Worm (Caenorhabditis elegans): ENCODE data around the gene C29E4.9.
A peak's percentile ranks its signal among the peaks of the same experiment; 100 is the strongest.

The C29E4.9 gene

DNA sequence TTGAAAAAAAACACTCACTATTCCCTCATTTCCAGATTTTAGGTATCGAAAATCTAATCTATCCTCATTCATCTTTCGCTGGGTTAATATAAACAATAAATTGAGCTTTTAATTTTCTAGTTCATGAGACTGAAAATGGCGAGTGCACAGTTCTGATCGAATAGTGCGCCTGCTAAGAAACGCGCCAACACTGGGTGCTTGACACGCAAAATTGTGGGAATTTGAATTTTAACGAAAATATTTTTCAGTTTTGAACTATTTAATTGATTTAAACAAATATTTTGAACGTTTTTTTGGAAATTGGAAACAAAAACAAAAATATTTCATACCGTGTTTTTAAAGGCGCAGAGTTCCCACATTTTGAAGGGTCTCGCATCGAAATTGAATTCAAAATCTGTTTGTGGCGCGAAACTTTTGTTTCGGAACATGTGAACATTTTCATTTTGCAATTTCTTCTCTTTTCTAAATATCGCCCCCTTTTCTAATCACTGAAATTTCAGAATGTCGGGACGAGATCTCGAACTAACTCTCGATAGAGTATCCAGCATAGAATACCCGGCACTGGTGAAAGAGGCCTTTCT lies 28.2 kb downstream of the C29E4.9 start, which contains the start of the genes C29E4.13 and npp-15 (continued):
- TF ChIP-seq snpc-4 (tag; optimal IDR thresholded peaks at IDR 0.05) (no peak), ceh-90 (tag; optimal IDR thresholded peaks at IDR 0.05) (no peak), fkh-8 (tag; optimal IDR thresholded peaks at IDR 0.05) (no peak), pax-3 (tag; optimal IDR thresholded peaks at IDR 0.05) (no peak), tbx-2 (tag; optimal IDR thresholded peaks at IDR 0.05) (no peak), nhr-77 (tag; optimal IDR thresholded peaks at IDR 0.05) (no peak), sox-4 (tag; optimal IDR thresholded peaks at IDR 0.05) (no peak), ets-5 (GFP tag; IDR thresholded peaks at IDR 0.05) (no peak), blmp-1 (tag; optimal IDR thresholded peaks at IDR 0.05) (peak; percentile 33), fkh-4 (tag; optimal IDR thresholded peaks at IDR 0.05; ENCODE audit: borderline replicate concordance) (no peak), lir-3 (tag; optimal IDR thresholded peaks at IDR 0.05; ENCODE audit: poor library complexity) (no peak), unc-98 (GFP tag; IDR thresholded peaks at IDR 0.05) (no peak), pqm-1 (tag; optimal IDR thresholded peaks at IDR 0.05) (no peak), efl-3 (GFP tag; optimal IDR thresholded peaks at IDR 0.05) (no peak), nhr-19 (GFP tag; conservative IDR thresholded peaks at IDR 0.05) (no peak; the same call in 1 of the 2 replicates), Y116A8C.19 (tag; optimal IDR thresholded peaks at IDR 0.05; ENCODE audit: borderline replicate concordance) (no peak), egl-13 (tag; optimal IDR thresholded peaks at IDR 0.05) (no peak), ceh-8 (GFP tag; optimal IDR thresholded peaks at IDR 0.05) (no peak), grh-1 (GFP tag; IDR thresholded peaks at IDR 0.05) (no peak), tlp-1 (tag; optimal IDR thresholded peaks at IDR 0.05) (no peak), mdl-1 (tag; optimal IDR thresholded peaks at IDR 0.05) (peak in 1 of 2 experiments; percentile 17), unc-62 (GFP tag; optimal IDR thresholded peaks at IDR 0.05) (no peak), C04F5.9 (tag; optimal IDR thresholded peaks at IDR 0.05) (no peak), zip-4 (GFP tag; optimal IDR thresholded peaks at IDR 0.05) (no peak), ztf-11 (tag; optimal IDR thresholded peaks at IDR 0.05) (no peak), xbp-1 (tag; optimal IDR thresholded peaks at IDR 0.05) (peak; percentile 39), alr-1 (tag; optimal IDR thresholded peaks at IDR 0.05; ENCODE audit: borderline replicate concordance) (no peak), ces-1 (GFP tag; optimal IDR thresholded peaks at IDR 0.05) (no peak), C34B4.2 (tag; optimal IDR thresholded peaks at IDR 0.05) (no peak), mef-2 (tag; optimal IDR thresholded peaks at IDR 0.05) (no peak), skn-1 (tag; optimal IDR thresholded peaks at IDR 0.05) (peak; percentile 24)

DNA sequence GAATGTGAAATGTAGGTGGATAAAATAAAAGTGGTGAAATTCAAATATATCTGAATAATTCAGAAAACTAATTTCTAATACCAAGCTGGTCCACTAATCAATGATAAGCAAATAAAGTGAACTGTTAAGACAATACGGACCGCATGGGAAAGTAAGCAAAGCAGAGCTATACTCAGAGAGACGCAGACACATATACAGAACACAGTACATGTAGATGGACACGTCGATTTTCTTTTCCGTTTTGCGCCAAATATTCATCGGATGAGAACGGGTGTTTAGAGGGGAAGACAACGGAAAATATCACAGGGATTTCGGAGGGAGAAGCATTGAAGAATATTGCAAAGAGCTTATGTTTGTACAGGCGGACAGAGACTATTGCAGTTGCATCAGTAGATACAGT lies 30.9 kb downstream of the C29E4.9 start:
- no peak for TF ChIP-seq ets-5 (GFP tag; IDR thresholded peaks at IDR 0.05)
- no peak for TF ChIP-seq unc-130 (tag; optimal IDR thresholded peaks at IDR 0.05)
- peak; percentile 27 for TF ChIP-seq blmp-1 (tag; optimal IDR thresholded peaks at IDR 0.05)
- no peak for TF ChIP-seq lir-3 (tag; optimal IDR thresholded peaks at IDR 0.05; ENCODE audit: poor library complexity)

DNA sequence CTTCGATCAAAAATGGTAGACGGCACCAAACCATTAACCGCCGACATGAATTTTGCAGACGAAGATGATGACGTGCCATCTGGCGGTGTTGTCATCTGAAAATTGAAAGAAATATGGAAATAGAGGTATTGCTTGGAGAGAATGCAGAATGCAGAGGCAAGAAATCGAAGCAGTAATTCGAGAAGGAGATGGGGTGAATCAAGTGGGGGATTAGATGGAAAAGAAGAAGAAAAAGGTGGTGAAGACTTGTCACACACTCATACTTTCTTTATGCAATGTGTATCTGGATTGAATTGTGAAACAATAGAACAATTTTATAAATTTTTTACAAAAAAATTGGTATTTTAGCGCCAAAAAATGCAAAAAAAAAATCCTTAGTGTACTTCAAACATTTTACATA lies 32.0 kb downstream of the C29E4.9 start, which contains the start of gene tag-250:
Gene tag-250 (minus strand): TSS at position 101 of the 400 bp plus-strand sequence.
- TF ChIP-seq xbp-1 (tag; optimal IDR thresholded peaks at IDR 0.05) (no peak), lin-39 (tag; optimal IDR thresholded peaks at IDR 0.05) (no peak), ztf-4 (tag; optimal IDR thresholded peaks at IDR 0.05) (no peak), mep-1 (tag; optimal IDR thresholded peaks at IDR 0.05) (no peak), fkh-10 (GFP tag; optimal IDR thresholded peaks at IDR 0.05) (no peak), pqm-1 (tag; optimal IDR thresholded peaks at IDR 0.05) (no peak), rnt-1 (tag; optimal IDR thresholded peaks at IDR 0.05) (no peak), vab-15 (tag; optimal IDR thresholded peaks at IDR 0.05) (no peak), aly-2 (tag; optimal IDR thresholded peaks at IDR 0.05) (no peak), C16A3.4 (tag; optimal IDR thresholded peaks at IDR 0.05) (no peak), tbx-2 (tag; optimal IDR thresholded peaks at IDR 0.05) (no peak), aha-1 (tag; optimal IDR thresholded peaks at IDR 0.05) (no peak), swsn-7 (tag; optimal IDR thresholded peaks at IDR 0.05) (no peak), nhr-28 (tag; optimal IDR thresholded peaks at IDR 0.05) (no peak), nhr-19 (GFP tag; conservative IDR thresholded peaks at IDR 0.05) (no peak), efl-3 (GFP tag; optimal IDR thresholded peaks at IDR 0.05) (no peak), unc-130 (tag; optimal IDR thresholded peaks at IDR 0.05) (no peak), blmp-1 (tag; optimal IDR thresholded peaks at IDR 0.05) (no peak), fos-1 (tag; optimal IDR thresholded peaks at IDR 0.05) (no peak)
